Fruit fly (Drosophila melanogaster) whole organism, prepupa: Measurements from ENCODE around the gene CG14020.

Experiments used
- Blimp-1 ChIP-seq: fragments of 200-800 bp; sonication (Bioruptor generic); optimal IDR thresholded peaks from 3 replicates; lab custom pipeline; 2017; ENCODE audit warnings: missing biosample characterization, missing genetic modification characterization, mild to moderate bottlenecking, moderate library complexity, missing genetic modification reagents
- CG10631 ChIP-seq: fragments of 200-800 bp; sonication (Bioruptor generic); optimal IDR thresholded peaks from 2 replicates; lab custom pipeline; 2016; ENCODE audit warnings: missing biosample characterization, missing genetic modification characterization
- CG10669 ChIP-seq: fragments of 200-800 bp; sonication (Bioruptor generic); optimal IDR thresholded peaks from 3 replicates; lab custom pipeline; 2018; ENCODE audit warnings: missing biosample characterization, mild to moderate bottlenecking, missing genetic modification characterization, moderate library complexity
- CG11762 ChIP-seq: fragments of 200-800 bp; sonication (Bioruptor generic); optimal IDR thresholded peaks from 3 replicates; lab custom pipeline; 2016; ENCODE audit warnings: missing biosample characterization, missing genetic modification characterization; ENCODE audit not compliant: insufficient read depth
- CG11902 ChIP-seq: fragments of 200-800 bp; sonication (Bioruptor generic); optimal IDR thresholded peaks from 3 replicates; lab custom pipeline; 2016; ENCODE audit warnings: missing biosample characterization, missing genetic modification characterization
- CG1621 ChIP-seq: fragments of 200-800 bp; sonication (Bioruptor generic); optimal IDR thresholded peaks from 3 replicates; lab custom pipeline; 2018; ENCODE audit warnings: missing biosample characterization, mild to moderate bottlenecking, missing genetic modification characterization
- CG3032 ChIP-seq: fragments of 200-800 bp; optimal IDR thresholded peaks from 2 replicates; lab custom pipeline; 2019; ENCODE audit warnings: missing biosample characterization, mild to moderate bottlenecking, missing genetic modification characterization, moderate library complexity
- CG31627 ChIP-seq: fragments of 200-800 bp; sonication (Bioruptor generic); optimal IDR thresholded peaks from 3 replicates; lab custom pipeline; 2016; ENCODE audit warnings: missing biosample characterization, missing genetic modification characterization
- CG32006 ChIP-seq: fragments of 200-800 bp; sonication (Bioruptor generic); optimal IDR thresholded peaks from 3 replicates; lab custom pipeline; 2017; ENCODE audit warnings: missing biosample characterization, mild to moderate bottlenecking, missing genetic modification characterization
- CG34406 ChIP-seq: fragments of 200-800 bp; sonication (Bioruptor generic); optimal IDR thresholded peaks from 3 replicates; lab custom pipeline; 2016; ENCODE audit warnings: missing biosample characterization, missing genetic modification characterization
- CG3919 ChIP-seq: fragments of 200-800 bp; sonication (Bioruptor generic); optimal IDR thresholded peaks from 3 replicates; lab custom pipeline; 2016; ENCODE audit warnings: missing biosample characterization, missing genetic modification characterization
- CG4318 ChIP-seq: fragments of 200-800 bp; sonication (Bioruptor generic); optimal IDR thresholded peaks from 3 replicates; lab custom pipeline; 2017; ENCODE audit warnings: missing biosample characterization, mild to moderate bottlenecking, missing genetic modification characterization
- CG6276 ChIP-seq: fragments of 200-800 bp; sonication (Bioruptor generic); optimal IDR thresholded peaks from 2 replicates; lab custom pipeline; 2017; ENCODE audit warnings: missing biosample characterization, mild to moderate bottlenecking, missing genetic modification characterization
- CG6808 ChIP-seq: fragments of 200-800 bp; sonication (Bioruptor generic); optimal IDR thresholded peaks from 3 replicates; lab custom pipeline; 2017; ENCODE audit warnings: missing biosample characterization, missing genetic modification characterization, mild to moderate bottlenecking, moderate library complexity, missing genetic modification reagents
- CG8319 ChIP-seq: fragments of 200-800 bp; sonication (Bioruptor generic); optimal IDR thresholded peaks from 3 replicates; lab custom pipeline; 2016; ENCODE audit warnings: missing biosample characterization, missing genetic modification characterization
- CG8632 ChIP-seq: fragments of 200-800 bp; sonication (Bioruptor generic); optimal IDR thresholded peaks from 3 replicates; lab custom pipeline; 2016; ENCODE audit warnings: missing biosample characterization, missing genetic modification characterization
- CG9139 ChIP-seq: fragments of 200-800 bp; sonication (Bioruptor generic); optimal IDR thresholded peaks from 3 replicates; lab custom pipeline; 2017; ENCODE audit warnings: missing biosample characterization, mild to moderate bottlenecking, missing genetic modification characterization
- Eip78C ChIP-seq: fragments of 200-800 bp; sonication (Bioruptor generic); peaks from one replicate; lab custom pipeline; 2016; ENCODE audit warnings: missing biosample characterization, missing genetic modification characterization
- Eip93F ChIP-seq: fragments of 200-800 bp; sonication (Bioruptor generic); optimal IDR thresholded peaks from 2 replicates; lab custom pipeline; 2016; ENCODE audit warnings: missing biosample characterization, mild to moderate bottlenecking, missing genetic modification characterization
- Ets21C ChIP-seq: fragments of 200-800 bp; sonication (Bioruptor generic); optimal IDR thresholded peaks from 3 replicates; lab custom pipeline; 2016; ENCODE audit warnings: missing biosample characterization, missing genetic modification characterization
- Ets96B ChIP-seq: fragments of 200-800 bp; optimal IDR thresholded peaks from 2 replicates; lab custom pipeline; 2019; ENCODE audit warnings: missing biosample characterization, mild to moderate bottlenecking, missing genetic modification characterization, moderate library complexity
- Hr38 ChIP-seq: sonication (Bioruptor generic); optimal IDR thresholded peaks from 2 replicates; lab custom pipeline; 2016; ENCODE audit warnings: missing biosample characterization, missing genetic modification characterization
- Hr4 ChIP-seq: fragments of 200-800 bp; sonication (Bioruptor generic); optimal IDR thresholded peaks from 3 replicates; lab custom pipeline; 2016; ENCODE audit warnings: missing biosample characterization, missing genetic modification characterization
- Met ChIP-seq: fragments of 200-800 bp; sonication (Bioruptor generic); optimal IDR thresholded peaks from 3 replicates; lab custom pipeline; 2016; ENCODE audit warnings: missing biosample characterization, missing genetic modification characterization
- OdsH ChIP-seq: fragments of 200-800 bp; sonication (Bioruptor generic); optimal IDR thresholded peaks from 3 replicates; lab custom pipeline; 2016; ENCODE audit warnings: missing biosample characterization, missing genetic modification characterization
- Smox ChIP-seq: fragments of 200-800 bp; sonication (Bioruptor generic); optimal IDR thresholded peaks from 3 replicates; lab custom pipeline; 2016; ENCODE audit warnings: missing biosample characterization, missing genetic modification characterization
- Sox102F ChIP-seq: fragments of 200-800 bp; sonication (Bioruptor generic); optimal IDR thresholded peaks from 2 replicates; lab custom pipeline; 2016; ENCODE audit warnings: missing biosample characterization, mild to moderate bottlenecking, missing genetic modification characterization
- Sox14 ChIP-seq: fragments of 200-800 bp; sonication (Bioruptor generic); optimal IDR thresholded peaks from 3 replicates; lab custom pipeline; 2016; ENCODE audit warnings: missing biosample characterization, missing genetic modification characterization
- Sox15 ChIP-seq: fragments of 200-800 bp; sonication (Bioruptor generic); optimal IDR thresholded peaks from 3 replicates; lab custom pipeline; 2016; ENCODE audit warnings: missing biosample characterization, missing genetic modification characterization
- acj6 ChIP-seq: fragments of 200-800 bp; sonication (Bioruptor generic); optimal IDR thresholded peaks from 3 replicates; lab custom pipeline; 2016; ENCODE audit warnings: missing biosample characterization, missing genetic modification characterization
- dsx ChIP-seq: fragments of 200-800 bp; optimal IDR thresholded peaks from 3 replicates; lab custom pipeline; 2019; ENCODE audit warnings: missing biosample characterization, mild to moderate bottlenecking, missing genetic modification characterization, moderate library complexity; ENCODE audit not compliant: poor library complexity, severe bottlenecking
- esn ChIP-seq: fragments of 200-800 bp; sonication (Bioruptor generic); optimal IDR thresholded peaks from 2 replicates; lab custom pipeline; 2016; ENCODE audit warnings: missing biosample characterization, mild to moderate bottlenecking, missing genetic modification characterization, moderate library complexity
- fd59A ChIP-seq: fragments of 200-800 bp; sonication (Bioruptor generic); optimal IDR thresholded peaks from 2 replicates; lab custom pipeline; 2017; ENCODE audit warnings: missing biosample characterization, mild to moderate bottlenecking, missing genetic modification characterization, missing genetic modification reagents
- fkh ChIP-seq: fragments of 200-800 bp; sonication (Bioruptor generic); optimal IDR thresholded peaks from 3 replicates; lab custom pipeline; 2017; ENCODE audit warnings: missing biosample characterization, mild to moderate bottlenecking, missing genetic modification characterization, moderate library complexity
- lz ChIP-seq: fragments of 200-800 bp; sonication (Bioruptor generic); optimal IDR thresholded peaks from 3 replicates; lab custom pipeline; 2016; ENCODE audit warnings: missing biosample characterization, missing genetic modification characterization
- pdm3 ChIP-seq: fragments of 200-800 bp; sonication (Bioruptor generic); optimal IDR thresholded peaks from 3 replicates; lab custom pipeline; 2016; ENCODE audit warnings: missing biosample characterization, missing genetic modification characterization
- spab ChIP-seq: fragments of 200-800 bp; sonication (Bioruptor generic); optimal IDR thresholded peaks from 2 replicates; lab custom pipeline; 2017; ENCODE audit warnings: missing biosample characterization, mild to moderate bottlenecking, missing genetic modification characterization, missing genetic modification reagents
- ss ChIP-seq, 2 experiments: fragments of 200-800 bp; sonication (Bioruptor generic); optimal IDR thresholded peaks; 2 replicates in 1 of 2; 3 replicates in 1 of 2; lab custom pipeline; 2017 to 2018; ENCODE audit warnings: mild to moderate bottlenecking in 2 of 2, missing biosample characterization in 2 of 2, missing genetic modification characterization in 2 of 2, moderate library complexity in 1 of 2
- svp ChIP-seq: fragments of 200-800 bp; sonication (Bioruptor generic); peaks from one replicate; lab custom pipeline; 2016; ENCODE audit warnings: missing biosample characterization, missing genetic modification characterization
- topi ChIP-seq: fragments of 200-800 bp; sonication (Bioruptor generic); optimal IDR thresholded peaks from 3 replicates; lab custom pipeline; 2016; ENCODE audit warnings: missing biosample characterization, missing genetic modification characterization
- vri ChIP-seq: fragments of 200-800 bp; sonication (Bioruptor generic); optimal IDR thresholded peaks from 3 replicates; lab custom pipeline; 2016; ENCODE audit warnings: missing biosample characterization, mild to moderate bottlenecking, missing genetic modification characterization

The CG14020 gene

dm6 chr2L:5501335-5501734 is 16.2 kb upstream of the CG14020 start (continued):
- TF ChIP-seq OdsH (GFP tag; lab: Kevin White, UChicago) = peak; percentile 42
- peak; percentile 76 for TF ChIP-seq lz (GFP tag; lab: Kevin White, UChicago)
- peak; percentile 68 for TF ChIP-seq CG3919 (GFP tag; lab: Kevin White, UChicago)
- peak; percentile 65 for TF ChIP-seq CG34406 (GFP tag; lab: Kevin White, UChicago)
- TF ChIP-seq CG10631 = peak; percentile 57
- TF ChIP-seq Ets21C (GFP tag; lab: Kevin White, UChicago) = peak; percentile 45
- no peak for TF ChIP-seq CG11902
- peak; percentile 70 for TF ChIP-seq CG6808
- peak; percentile 48 for TF ChIP-seq Blimp-1 (GFP tag; lab: Kevin White, UChicago)
- peak; percentile 14 for TF ChIP-seq Sox15 (GFP tag; lab: Kevin White, UChicago)
- peak; percentile 87 for TF ChIP-seq Eip78C
- peak; percentile 87 for TF ChIP-seq svp (GFP tag; lab: Kevin White, UChicago)
- peak; percentile 63 for TF ChIP-seq dsx (GFP tag; lab: Kevin White, UChicago)
- TF ChIP-seq Eip93F (GFP tag; lab: Kevin White, UChicago) = peak; percentile 35
- peak; percentile 46 for TF ChIP-seq CG10669 (GFP tag; lab: Kevin White, UChicago)
- peak; percentile 69 for TF ChIP-seq CG3032
- TF ChIP-seq ss (GFP tag; optimal IDR thresholded peaks at IDR 0.05; lab: Kevin White, UChicago) = peak; percentile 44 to 50
- peak; percentile 55 for TF ChIP-seq fd59A (GFP tag; lab: Kevin White, UChicago)
- TF ChIP-seq Ets96B (tag; lab: Kevin White, UChicago) = peak; percentile 75
- TF ChIP-seq CG4318 (GFP tag; lab: Kevin White, UChicago) = no peak
- TF ChIP-seq CG1621 = peak; percentile 39
- peak; percentile 84 for TF ChIP-seq esn (GFP tag; lab: Kevin White, UChicago)
- no peak for TF ChIP-seq CG11762
- TF ChIP-seq Sox14 (GFP tag; lab: Kevin White, UChicago) = peak; percentile 52
- TF ChIP-seq spab (GFP tag; lab: Kevin White, UChicago) = peak; percentile 44
- TF ChIP-seq CG32006 (GFP tag; lab: Kevin White, UChicago) = peak; percentile 53
- peak; percentile 56 for TF ChIP-seq CG8632
- peak; percentile 43 for TF ChIP-seq CG9139 (GFP tag; lab: Kevin White, UChicago)
- no peak for TF ChIP-seq CG6276 (GFP tag; lab: Kevin White, UChicago)
- no peak for TF ChIP-seq fkh
- TF ChIP-seq Hr38 (GFP tag; lab: Kevin White, UChicago) = no peak
- peak; percentile 24 for TF ChIP-seq Hr4
- TF ChIP-seq, all 60 proteins: peak for 46

DNA sequence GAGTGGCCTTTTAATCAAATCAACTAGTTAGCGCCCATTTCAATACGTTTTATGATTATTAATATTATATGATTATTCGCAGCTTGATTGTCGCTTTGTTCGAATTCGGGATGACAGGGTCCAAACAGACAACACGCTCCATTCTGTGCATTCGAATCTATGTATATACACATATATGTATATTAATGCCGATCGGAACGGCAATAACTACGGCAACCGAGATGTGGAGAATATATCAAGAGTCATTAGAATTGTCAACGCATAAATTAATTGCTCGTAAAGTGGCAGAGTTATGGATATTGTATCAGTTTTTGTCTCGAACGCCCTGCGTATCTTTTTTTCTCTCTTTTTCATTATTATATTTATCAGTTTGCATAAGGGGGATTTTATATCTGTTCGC is 14.7 kb upstream of the CG14020 start:
- no peak for TF ChIP-seq CG1621
- no peak for TF ChIP-seq CG3032
- no peak for TF ChIP-seq acj6 (GFP tag; lab: Kevin White, UChicago)
- TF ChIP-seq esn (GFP tag; lab: Kevin White, UChicago) = no peak
- no peak for TF ChIP-seq CG10669 (GFP tag; lab: Kevin White, UChicago)
- no peak for TF ChIP-seq Sox14 (GFP tag; lab: Kevin White, UChicago)
- TF ChIP-seq, all 60 proteins: peak for 0

DNA sequence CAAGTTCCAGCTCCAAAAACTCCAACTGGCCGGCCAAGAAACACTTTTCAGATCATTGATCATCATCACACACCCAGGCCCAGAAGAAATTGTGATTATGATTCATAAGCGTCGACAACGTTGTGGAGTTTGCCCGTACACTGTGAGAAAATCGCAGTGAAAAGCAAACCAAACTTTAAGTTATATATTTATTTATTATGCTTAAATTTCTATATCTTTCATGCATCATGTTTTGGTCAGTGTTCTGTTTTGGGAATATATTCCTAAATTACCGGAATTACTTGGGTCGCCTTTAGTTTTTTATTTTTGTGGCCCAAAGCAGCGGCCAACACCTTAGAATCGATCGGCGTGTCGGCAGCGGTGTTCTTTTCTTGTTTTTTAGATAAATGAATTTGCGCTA is 12.4 kb upstream of the CG14020 start:
- TF ChIP-seq topi (GFP tag; lab: Kevin White, UChicago) = peak; percentile 17
- TF ChIP-seq Sox102F (GFP tag; lab: Kevin White, UChicago) = peak; percentile 44
- peak; percentile 23 for TF ChIP-seq CG31627
- peak; percentile 3 for TF ChIP-seq Smox (GFP tag; lab: Kevin White, UChicago)
- no peak for TF ChIP-seq CG6808
- TF ChIP-seq spab (GFP tag; lab: Kevin White, UChicago) = no peak
- no peak for TF ChIP-seq Ets21C (GFP tag; lab: Kevin White, UChicago)
- peak; percentile 24 for TF ChIP-seq pdm3 (GFP tag; lab: Kevin White, UChicago)
- TF ChIP-seq CG10631 = peak; percentile 35
- peak; percentile 51 for TF ChIP-seq Eip78C
- no peak for TF ChIP-seq CG8319 (GFP tag; lab: Kevin White, UChicago)
- TF ChIP-seq esn (GFP tag; lab: Kevin White, UChicago) = peak; percentile 58
- TF ChIP-seq Sox15 (GFP tag; lab: Kevin White, UChicago) = no peak
- TF ChIP-seq lz (GFP tag; lab: Kevin White, UChicago) = peak; percentile 21
- peak; percentile 59 for TF ChIP-seq svp (GFP tag; lab: Kevin White, UChicago)
- no peak for TF ChIP-seq CG8632
- peak; percentile 34 for TF ChIP-seq vri (GFP tag; lab: Kevin White, UChicago)
- peak; percentile 33 for TF ChIP-seq OdsH (GFP tag; lab: Kevin White, UChicago)
- TF ChIP-seq Met (GFP tag; lab: Kevin White, UChicago) = peak; percentile 41
- TF ChIP-seq Hr4 = no peak
- TF ChIP-seq acj6 (GFP tag; lab: Kevin White, UChicago) = no peak
